Fruit fly (Drosophila melanogaster) whole organism, prepupa: ENCODE measurements around the gene Traf-like.
A peak's percentile ranks its signal among the peaks of the same experiment; 100 is the strongest.

Experiments
- Blimp-1 ChIP-seq: fragments of 200-800 bp; sonication (Bioruptor generic); optimal IDR thresholded peaks from 3 replicates; lab custom pipeline; 2017; ENCODE audit warnings: missing biosample characterization, missing genetic modification characterization, mild to moderate bottlenecking, moderate library complexity, missing genetic modification reagents
- CG10631 ChIP-seq: fragments of 200-800 bp; sonication (Bioruptor generic); optimal IDR thresholded peaks from 2 replicates; lab custom pipeline; 2016; ENCODE audit warnings: missing biosample characterization, missing genetic modification characterization
- CG10669 ChIP-seq: fragments of 200-800 bp; sonication (Bioruptor generic); optimal IDR thresholded peaks from 3 replicates; lab custom pipeline; 2018; ENCODE audit warnings: missing biosample characterization, mild to moderate bottlenecking, missing genetic modification characterization, moderate library complexity
- CG11294 ChIP-seq: fragments of 200-800 bp; sonication (Bioruptor generic); IDR thresholded peaks from 2 replicates; pipeline ENCODE4 v1.3.6; 2022; ENCODE audit warnings: missing biosample characterization, missing genetic modification characterization
- CG15336 ChIP-seq: fragments of 200-800 bp; sonication (Bioruptor generic); IDR thresholded peaks from 2 replicates; pipeline ENCODE4 v1.3.6; 2022; ENCODE audit warnings: missing biosample characterization, missing genetic modification characterization
- CG1621 ChIP-seq: fragments of 200-800 bp; sonication (Bioruptor generic); optimal IDR thresholded peaks from 3 replicates; lab custom pipeline; 2018; ENCODE audit warnings: missing biosample characterization, mild to moderate bottlenecking, missing genetic modification characterization
- CG3032 ChIP-seq: fragments of 200-800 bp; optimal IDR thresholded peaks from 2 replicates; lab custom pipeline; 2019; ENCODE audit warnings: missing biosample characterization, mild to moderate bottlenecking, missing genetic modification characterization, moderate library complexity
- CG32006 ChIP-seq: fragments of 200-800 bp; sonication (Bioruptor generic); optimal IDR thresholded peaks from 3 replicates; lab custom pipeline; 2017; ENCODE audit warnings: missing biosample characterization, mild to moderate bottlenecking, missing genetic modification characterization
- CG34406 ChIP-seq: fragments of 200-800 bp; sonication (Bioruptor generic); optimal IDR thresholded peaks from 3 replicates; lab custom pipeline; 2016; ENCODE audit warnings: missing biosample characterization, missing genetic modification characterization
- CG3919 ChIP-seq: fragments of 200-800 bp; sonication (Bioruptor generic); optimal IDR thresholded peaks from 3 replicates; lab custom pipeline; 2016; ENCODE audit warnings: missing biosample characterization, missing genetic modification characterization
- CG4318 ChIP-seq: fragments of 200-800 bp; sonication (Bioruptor generic); optimal IDR thresholded peaks from 3 replicates; lab custom pipeline; 2017; ENCODE audit warnings: missing biosample characterization, mild to moderate bottlenecking, missing genetic modification characterization
- CG6163 ChIP-seq: fragments of 200-800 bp; sonication (Bioruptor generic); IDR thresholded peaks from 3 replicates; pipeline ENCODE4 v1.3.6; 2022; ENCODE audit warnings: missing biosample characterization, missing genetic modification characterization
- CG6276 ChIP-seq: fragments of 200-800 bp; sonication (Bioruptor generic); optimal IDR thresholded peaks from 2 replicates; lab custom pipeline; 2017; ENCODE audit warnings: missing biosample characterization, mild to moderate bottlenecking, missing genetic modification characterization
- CG6792 ChIP-seq: fragments of 200-800 bp; sonication (Bioruptor generic); optimal IDR thresholded peaks from 3 replicates; lab custom pipeline; 2016; ENCODE audit warnings: missing biosample characterization, missing genetic modification characterization
- CG6854 ChIP-seq: fragments of 200-800 bp; sonication (Bioruptor generic); optimal IDR thresholded peaks from 2 replicates; lab custom pipeline; 2017; ENCODE audit warnings: missing biosample characterization, mild to moderate bottlenecking, missing genetic modification characterization
- CG7368 ChIP-seq: fragments of 200-800 bp; sonication (Bioruptor generic); optimal IDR thresholded peaks from 3 replicates; lab custom pipeline; 2016; ENCODE audit warnings: missing biosample characterization, missing genetic modification characterization
- CG8119 ChIP-seq: fragments of 200-800 bp; sonication (Bioruptor generic); IDR thresholded peaks from 3 replicates; pipeline ENCODE4 v1.3.6; 2022; ENCODE audit warnings: missing biosample characterization, missing genetic modification characterization
- CG8319 ChIP-seq: fragments of 200-800 bp; sonication (Bioruptor generic); optimal IDR thresholded peaks from 3 replicates; lab custom pipeline; 2016; ENCODE audit warnings: missing biosample characterization, missing genetic modification characterization
- CG8632 ChIP-seq: fragments of 200-800 bp; sonication (Bioruptor generic); optimal IDR thresholded peaks from 3 replicates; lab custom pipeline; 2016; ENCODE audit warnings: missing biosample characterization, missing genetic modification characterization
- CG9139 ChIP-seq: fragments of 200-800 bp; sonication (Bioruptor generic); optimal IDR thresholded peaks from 3 replicates; lab custom pipeline; 2017; ENCODE audit warnings: missing biosample characterization, mild to moderate bottlenecking, missing genetic modification characterization
- Eip75B ChIP-seq: fragments of 200-800 bp; sonication (Bioruptor generic); optimal IDR thresholded peaks from 3 replicates; lab custom pipeline; 2016; ENCODE audit warnings: missing biosample characterization, missing genetic modification characterization
- Eip78C ChIP-seq: fragments of 200-800 bp; sonication (Bioruptor generic); peaks from one replicate; lab custom pipeline; 2016; ENCODE audit warnings: missing biosample characterization, missing genetic modification characterization
- Eip93F ChIP-seq: fragments of 200-800 bp; sonication (Bioruptor generic); optimal IDR thresholded peaks from 2 replicates; lab custom pipeline; 2016; ENCODE audit warnings: missing biosample characterization, mild to moderate bottlenecking, missing genetic modification characterization
- Ets21C ChIP-seq: fragments of 200-800 bp; sonication (Bioruptor generic); optimal IDR thresholded peaks from 3 replicates; lab custom pipeline; 2016; ENCODE audit warnings: missing biosample characterization, missing genetic modification characterization
- Ets96B ChIP-seq: fragments of 200-800 bp; optimal IDR thresholded peaks from 2 replicates; lab custom pipeline; 2019; ENCODE audit warnings: missing biosample characterization, mild to moderate bottlenecking, missing genetic modification characterization, moderate library complexity
- Gug ChIP-seq: fragments of 200-800 bp; sonication (Bioruptor generic); IDR thresholded peaks from 2 replicates; pipeline ENCODE4 v1.3.6; 2022; ENCODE audit warnings: missing biosample characterization, missing genetic modification characterization
- Hr38 ChIP-seq: sonication (Bioruptor generic); optimal IDR thresholded peaks from 2 replicates; lab custom pipeline; 2016; ENCODE audit warnings: missing biosample characterization, missing genetic modification characterization
- Hr39 ChIP-seq: fragments of 200-800 bp; sonication (Bioruptor generic); optimal IDR thresholded peaks from 2 replicates; lab custom pipeline; 2016; ENCODE audit warnings: missing biosample characterization, missing genetic modification characterization
- Hr4 ChIP-seq: fragments of 200-800 bp; sonication (Bioruptor generic); optimal IDR thresholded peaks from 3 replicates; lab custom pipeline; 2016; ENCODE audit warnings: missing biosample characterization, missing genetic modification characterization
- Lpt ChIP-seq: fragments of 200-800 bp; sonication (Bioruptor generic); optimal IDR thresholded peaks from 3 replicates; lab custom pipeline; 2016; ENCODE audit warnings: missing biosample characterization, missing genetic modification characterization
- Met ChIP-seq: fragments of 200-800 bp; sonication (Bioruptor generic); optimal IDR thresholded peaks from 3 replicates; lab custom pipeline; 2016; ENCODE audit warnings: missing biosample characterization, missing genetic modification characterization
- OdsH ChIP-seq: fragments of 200-800 bp; sonication (Bioruptor generic); optimal IDR thresholded peaks from 3 replicates; lab custom pipeline; 2016; ENCODE audit warnings: missing biosample characterization, missing genetic modification characterization
- Smox ChIP-seq: fragments of 200-800 bp; sonication (Bioruptor generic); optimal IDR thresholded peaks from 3 replicates; lab custom pipeline; 2016; ENCODE audit warnings: missing biosample characterization, missing genetic modification characterization
- Sox14 ChIP-seq: fragments of 200-800 bp; sonication (Bioruptor generic); optimal IDR thresholded peaks from 3 replicates; lab custom pipeline; 2016; ENCODE audit warnings: missing biosample characterization, missing genetic modification characterization
- Sox15 ChIP-seq: fragments of 200-800 bp; sonication (Bioruptor generic); optimal IDR thresholded peaks from 3 replicates; lab custom pipeline; 2016; ENCODE audit warnings: missing biosample characterization, missing genetic modification characterization
- achi ChIP-seq: fragments of 200-800 bp; sonication (Bioruptor generic); optimal IDR thresholded peaks from 3 replicates; lab custom pipeline; 2016; ENCODE audit warnings: missing biosample characterization, missing genetic modification characterization
- acj6 ChIP-seq: fragments of 200-800 bp; sonication (Bioruptor generic); optimal IDR thresholded peaks from 3 replicates; lab custom pipeline; 2016; ENCODE audit warnings: missing biosample characterization, missing genetic modification characterization
- cyc ChIP-seq: fragments of 200-800 bp; sonication (Bioruptor generic); optimal IDR thresholded peaks from 3 replicates; lab custom pipeline; 2016; ENCODE audit warnings: missing biosample characterization, missing genetic modification characterization
- dsx ChIP-seq: fragments of 200-800 bp; optimal IDR thresholded peaks from 3 replicates; lab custom pipeline; 2019; ENCODE audit warnings: missing biosample characterization, mild to moderate bottlenecking, missing genetic modification characterization, moderate library complexity; ENCODE audit not compliant: poor library complexity, severe bottlenecking
- eg ChIP-seq: fragments of 200-800 bp; sonication (Bioruptor generic); IDR thresholded peaks from 3 replicates; pipeline ENCODE4 v1.3.6; 2022; ENCODE audit warnings: missing biosample characterization, missing genetic modification characterization
- esn ChIP-seq: fragments of 200-800 bp; sonication (Bioruptor generic); optimal IDR thresholded peaks from 2 replicates; lab custom pipeline; 2016; ENCODE audit warnings: missing biosample characterization, mild to moderate bottlenecking, missing genetic modification characterization, moderate library complexity
- fd59A ChIP-seq: fragments of 200-800 bp; sonication (Bioruptor generic); optimal IDR thresholded peaks from 2 replicates; lab custom pipeline; 2017; ENCODE audit warnings: missing biosample characterization, mild to moderate bottlenecking, missing genetic modification characterization, missing genetic modification reagents
- fd85E ChIP-seq: fragments of 200-800 bp; sonication (Bioruptor generic); optimal IDR thresholded peaks from 3 replicates; lab custom pipeline; 2016; ENCODE audit warnings: missing biosample characterization, missing genetic modification characterization
- fkh ChIP-seq: fragments of 200-800 bp; sonication (Bioruptor generic); optimal IDR thresholded peaks from 3 replicates; lab custom pipeline; 2017; ENCODE audit warnings: missing biosample characterization, mild to moderate bottlenecking, missing genetic modification characterization, moderate library complexity
- lz ChIP-seq: fragments of 200-800 bp; sonication (Bioruptor generic); optimal IDR thresholded peaks from 3 replicates; lab custom pipeline; 2016; ENCODE audit warnings: missing biosample characterization, missing genetic modification characterization
- net ChIP-seq: fragments of 200-800 bp; sonication (Bioruptor generic); optimal IDR thresholded peaks from 3 replicates; lab custom pipeline; 2016; ENCODE audit warnings: missing biosample characterization, missing genetic modification characterization
- pdm3 ChIP-seq: fragments of 200-800 bp; sonication (Bioruptor generic); optimal IDR thresholded peaks from 3 replicates; lab custom pipeline; 2016; ENCODE audit warnings: missing biosample characterization, missing genetic modification characterization
- salr ChIP-seq, 2 experiments: fragments of 200-800 bp; sonication (Bioruptor generic); optimal IDR thresholded peaks; 3 replicates each; lab custom pipeline; 2016 to 2018; ENCODE audit warnings: missing biosample characterization in 2 of 2, missing genetic modification characterization in 2 of 2, mild to moderate bottlenecking in 1 of 2
- ss ChIP-seq, 2 experiments: fragments of 200-800 bp; sonication (Bioruptor generic); optimal IDR thresholded peaks; 2 replicates in 1 of 2; 3 replicates in 1 of 2; lab custom pipeline; 2017 to 2018; ENCODE audit warnings: mild to moderate bottlenecking in 2 of 2, missing biosample characterization in 2 of 2, missing genetic modification characterization in 2 of 2, moderate library complexity in 1 of 2
- svp ChIP-seq: fragments of 200-800 bp; sonication (Bioruptor generic); peaks from one replicate; lab custom pipeline; 2016; ENCODE audit warnings: missing biosample characterization, missing genetic modification characterization
- topi ChIP-seq: fragments of 200-800 bp; sonication (Bioruptor generic); optimal IDR thresholded peaks from 3 replicates; lab custom pipeline; 2016; ENCODE audit warnings: missing biosample characterization, missing genetic modification characterization
- vri ChIP-seq: fragments of 200-800 bp; sonication (Bioruptor generic); optimal IDR thresholded peaks from 3 replicates; lab custom pipeline; 2016; ENCODE audit warnings: missing biosample characterization, mild to moderate bottlenecking, missing genetic modification characterization

The Traf-like gene

DNA sequence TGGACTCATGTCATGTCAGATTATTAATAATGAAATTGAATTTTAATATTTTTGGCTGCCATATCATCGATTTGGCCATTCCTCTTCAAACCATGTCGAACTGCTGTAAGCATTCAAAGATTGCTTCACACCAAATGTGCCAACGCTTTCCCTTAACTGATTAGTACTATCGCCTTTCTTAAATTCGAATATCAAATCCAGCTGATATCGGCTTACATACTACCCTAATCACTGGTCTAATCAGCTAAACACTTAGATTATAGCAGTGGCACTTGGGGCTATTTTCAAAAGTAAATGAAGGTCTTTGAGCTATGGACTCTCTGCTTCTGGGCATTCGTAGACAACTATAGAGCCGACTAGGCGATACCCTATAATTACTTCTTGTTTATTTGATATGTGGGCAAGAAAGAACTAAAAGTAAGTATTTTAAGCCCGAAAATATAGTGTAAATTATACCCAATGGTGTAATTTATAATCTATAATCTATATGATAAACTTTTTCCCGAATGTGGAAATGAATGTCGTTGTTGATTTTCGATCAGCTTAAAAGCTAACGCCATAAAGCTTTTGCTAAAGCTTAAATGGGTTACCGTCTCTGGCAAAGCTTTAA, 10.9 kb upstream of the Traf-like start:
- TF ChIP-seq CG11294 (GFP tag; lab: Robert Waterston, UW), result peak; percentile 79
- no peak for TF ChIP-seq CG1621 (tag; lab: Kevin White, UChicago)
- TF ChIP-seq Eip78C (GFP tag; lab: Kevin White, UChicago), result peak; percentile 92
- peak; percentile 83 for TF ChIP-seq Hr4 (GFP tag; lab: Kevin White, UChicago)
- TF ChIP-seq svp (GFP tag; lab: Kevin White, UChicago), result peak; percentile 86
- peak; percentile 63 for TF ChIP-seq Ets96B (tag; lab: Kevin White, UChicago)
- TF ChIP-seq salr (GFP tag; optimal IDR thresholded peaks at IDR 0.05; lab: Kevin White, UChicago), result no peak
- no peak for TF ChIP-seq fkh (GFP tag; lab: Kevin White, UChicago)
- TF ChIP-seq CG15336 (GFP tag; lab: Robert Waterston, UW), result peak; percentile 90
- peak; percentile 80 for TF ChIP-seq pdm3
- TF ChIP-seq topi (GFP tag; lab: Kevin White, UChicago), result no peak
- TF ChIP-seq CG6792 (GFP tag; lab: Kevin White, UChicago), result peak; percentile 68
- TF ChIP-seq dsx (GFP tag; lab: Kevin White, UChicago), result no peak
- peak; percentile 84 for TF ChIP-seq CG8119
- TF ChIP-seq Met (GFP tag; lab: Kevin White, UChicago), result no peak
- TF ChIP-seq Eip93F (GFP tag; lab: Kevin White, UChicago), result peak; percentile 45
- peak; percentile 74 for TF ChIP-seq CG3919
- TF ChIP-seq acj6, result no peak
- no peak for TF ChIP-seq Eip75B (GFP tag; lab: Kevin White, UChicago)
- TF ChIP-seq CG10669 (GFP tag; lab: Kevin White, UChicago), result no peak
- peak; percentile 31 for TF ChIP-seq CG8319 (GFP tag; lab: Kevin White, UChicago)
- TF ChIP-seq CG10631 (GFP tag; lab: Kevin White, UChicago), result peak; percentile 53
- TF ChIP-seq fd59A (GFP tag; lab: Kevin White, UChicago), result no peak
- TF ChIP-seq Smox (GFP tag; lab: Kevin White, UChicago), result no peak
- peak; percentile 90 for TF ChIP-seq vri (GFP tag; lab: Kevin White, UChicago)
- peak; percentile 41 for TF ChIP-seq CG7368 (GFP tag; lab: Kevin White, UChicago)
- TF ChIP-seq OdsH, result no peak
- TF ChIP-seq CG6163 (GFP tag; lab: Robert Waterston, UW), result peak; percentile 82
- TF ChIP-seq CG6854, result no peak
- TF ChIP-seq CG8632 (GFP tag; lab: Kevin White, UChicago), result peak; percentile 66
- no peak for TF ChIP-seq fd85E (GFP tag; lab: Kevin White, UChicago)
- TF ChIP-seq Gug (GFP tag; lab: Robert Waterston, UW), result peak; percentile 75
- no peak for TF ChIP-seq esn (GFP tag; lab: Kevin White, UChicago)
- TF ChIP-seq Lpt, result peak; percentile 62
- TF ChIP-seq CG32006, result peak; percentile 79
- TF ChIP-seq CG3032 (tag; lab: Kevin White, UChicago), result no peak
- TF ChIP-seq Sox14, result no peak
- peak; percentile 38 for TF ChIP-seq CG4318 (GFP tag; lab: Kevin White, UChicago)
- TF ChIP-seq ss (GFP tag; optimal IDR thresholded peaks at IDR 0.05; lab: Kevin White, UChicago), result no peak
- peak; percentile 35 for TF ChIP-seq Sox15 (GFP tag; lab: Kevin White, UChicago)
- peak; percentile 24 for TF ChIP-seq Ets21C (GFP tag; lab: Kevin White, UChicago)
- no peak for TF ChIP-seq Hr39 (GFP tag; lab: Kevin White, UChicago)
- TF ChIP-seq cyc, result peak; percentile 48
- TF ChIP-seq net, result peak; percentile 73
- TF ChIP-seq lz (GFP tag; lab: Kevin White, UChicago), result no peak
- no peak for TF ChIP-seq achi (GFP tag; lab: Kevin White, UChicago)
- TF ChIP-seq Hr38 (GFP tag; lab: Kevin White, UChicago), result no peak
- TF ChIP-seq eg, result peak; percentile 89
- TF ChIP-seq Blimp-1, result no peak
- TF ChIP-seq CG9139 (GFP tag; lab: Kevin White, UChicago), result no peak
- TF ChIP-seq CG6276 (GFP tag; lab: Kevin White, UChicago), result no peak
- TF ChIP-seq CG34406 (GFP tag; lab: Kevin White, UChicago), result peak; percentile 64
